Worm (Caenorhabditis elegans): ENCODE data around the gene ctg-2.

- TF ChIP-seq nhr-6 (tag; optimal IDR thresholded peaks at IDR 0.05): no peak
- no peak for TF ChIP-seq unc-62 (GFP tag; optimal IDR thresholded peaks at IDR 0.05)
- TF ChIP-seq fos-1 (tag; optimal IDR thresholded peaks at IDR 0.05): no peak
- TF ChIP-seq lin-13 (GFP tag; optimal IDR thresholded peaks at IDR 0.05): no peak
- TF ChIP-seq gmeb-1 (tag; optimal IDR thresholded peaks at IDR 0.05): no peak
- no peak for TF ChIP-seq nhr-237 (tag; optimal IDR thresholded peaks at IDR 0.05)
- no peak for TF ChIP-seq ama-1 (optimal IDR thresholded peaks at IDR 0.05)
- TF ChIP-seq nhr-23 (tag; optimal IDR thresholded peaks at IDR 0.05): no peak
- TF ChIP-seq elt-1 (tag; optimal IDR thresholded peaks at IDR 0.05): no peak
- TF ChIP-seq F13H6.1 (tag; optimal IDR thresholded peaks at IDR 0.05): no peak
- TF ChIP-seq nhr-21 (tag; optimal IDR thresholded peaks at IDR 0.05): no peak
- TF ChIP-seq nhr-10 (tag; optimal IDR thresholded peaks at IDR 0.05): no peak
- TF ChIP-seq snpc-4 (tag; optimal IDR thresholded peaks at IDR 0.05): no peak
- TF ChIP-seq alr-1 (tag; optimal IDR thresholded peaks at IDR 0.05): no peak
Measured at ce11 chrII:8529176-8529698, 14.4 kb downstream of the ctg-2 start.

Data from whole organism, L2 larva.